Fruit fly (Drosophila melanogaster) whole organism, embryonic: ENCODE data around the gene Pka-C1.

Experiments
- fd102C ChIP-seq: fragments of 200-800 bp; sonication (Bioruptor generic); optimal IDR thresholded peaks from 2 replicates; lab custom pipeline; 2018; ENCODE audit warnings: missing biosample characterization, mild to moderate bottlenecking, missing genetic modification characterization, moderate library complexity
- sens ChIP-seq: fragments of 200-800 bp; sonication (Bioruptor generic); peaks from one replicate; lab custom pipeline; 2016; ENCODE audit warnings: missing biosample characterization, missing genetic modification characterization

DNA sequence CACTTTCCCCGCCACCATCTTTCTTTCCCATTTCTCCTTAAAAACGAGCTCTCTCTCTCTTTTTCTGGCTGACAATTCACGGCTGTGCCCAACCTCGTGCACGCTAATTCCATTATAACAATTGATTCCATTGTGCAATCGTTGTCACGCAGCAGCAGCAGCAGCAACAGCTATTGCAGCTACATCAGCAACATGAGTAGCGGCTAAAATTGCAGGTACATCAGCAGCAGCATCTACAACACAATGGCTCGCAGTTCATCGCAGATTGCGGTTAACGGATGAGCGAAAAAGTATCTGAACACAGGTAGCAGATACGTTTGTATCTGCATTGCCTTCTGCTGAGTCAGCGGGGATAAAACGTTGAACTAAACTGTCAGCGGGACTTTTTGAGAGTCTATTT lies 6.2 kb upstream of the Pka-C1 start:
- TF ChIP-seq sens (GFP tag; lab: Kevin White, UChicago) (no peak), fd102C (GFP tag; lab: Kevin White, UChicago) (no peak)
